Fruit fly (Drosophila melanogaster) whole organism, adult: ENCODE measurements around the gene RpS28a.

Source experiments
- CG11617 ChIP-seq: fragments of 200-800 bp; sonication (Bioruptor generic); optimal IDR thresholded peaks from 2 replicates; lab custom pipeline; 2017; ENCODE audit warnings: mild to moderate bottlenecking, missing biosample characterization, missing genetic modification reagents, missing genetic modification characterization
- CG12768 ChIP-seq: fragments of 200-800 bp; sonication (Bioruptor generic); optimal IDR thresholded peaks from 2 replicates; lab custom pipeline; 2017; ENCODE audit warnings: missing biosample characterization, missing genetic modification characterization, mild to moderate bottlenecking, moderate library complexity, missing genetic modification reagents
- CG14711 ChIP-seq: fragments of 200-800 bp; sonication (Bioruptor generic); optimal IDR thresholded peaks from 2 replicates; lab custom pipeline; 2018; ENCODE audit warnings: missing biosample characterization, mild to moderate bottlenecking, missing genetic modification characterization, moderate library complexity
- CG1620 ChIP-seq: fragments of 200-800 bp; sonication (Bioruptor generic); optimal IDR thresholded peaks from 2 replicates; lab custom pipeline; 2016; ENCODE audit warnings: missing biosample characterization, missing genetic modification characterization
- CG33017 ChIP-seq: fragments of 200-800 bp; sonication (Bioruptor generic); optimal IDR thresholded peaks from 2 replicates; lab custom pipeline; 2018; ENCODE audit warnings: missing biosample characterization, mild to moderate bottlenecking, missing genetic modification characterization, moderate library complexity
- CG5204 ChIP-seq: fragments of 200-800 bp; sonication (Bioruptor generic); optimal IDR thresholded peaks from 2 replicates; lab custom pipeline; 2016; ENCODE audit warnings: missing biosample characterization, missing genetic modification characterization
- CG7045 ChIP-seq: fragments of 200-800 bp; sonication (Bioruptor generic); optimal IDR thresholded peaks from 2 replicates; lab custom pipeline; 2017; ENCODE audit warnings: missing biosample characterization, mild to moderate bottlenecking, missing genetic modification characterization
- CG7101 ChIP-seq: fragments of 200-800 bp; sonication (Bioruptor generic); optimal IDR thresholded peaks from 2 replicates; lab custom pipeline; 2018; ENCODE audit warnings: missing biosample characterization, mild to moderate bottlenecking, missing genetic modification characterization, moderate library complexity
- Clk ChIP-seq: fragments of 200-800 bp; sonication (Bioruptor generic); optimal IDR thresholded peaks from 2 replicates; lab custom pipeline; 2017; ENCODE audit warnings: missing biosample characterization, missing genetic modification characterization
- Crg-1 ChIP-seq: fragments of 200-800 bp; sonication (Bioruptor generic); optimal IDR thresholded peaks from 2 replicates; lab custom pipeline; 2016; ENCODE audit warnings: missing biosample characterization, missing genetic modification characterization
- Hr96 ChIP-seq: fragments of 200-800 bp; sonication (Bioruptor generic); optimal IDR thresholded peaks from 2 replicates; lab custom pipeline; 2016; ENCODE audit warnings: missing biosample characterization, missing genetic modification characterization
- Mnt ChIP-seq: fragments of 200-800 bp; sonication (Bioruptor generic); optimal IDR thresholded peaks from 2 replicates; lab custom pipeline; 2016; ENCODE audit warnings: missing biosample characterization, mild to moderate bottlenecking, missing genetic modification characterization
- bab1 ChIP-seq: fragments of 200-800 bp; sonication (Bioruptor generic); optimal IDR thresholded peaks from 3 replicates; lab custom pipeline; 2019; ENCODE audit warnings: missing biosample characterization, mild to moderate bottlenecking, missing genetic modification characterization, moderate library complexity
- cic ChIP-seq: fragments of 200-800 bp; sonication (Bioruptor generic); optimal IDR thresholded peaks from 2 replicates; lab custom pipeline; 2017; ENCODE audit warnings: missing biosample characterization, mild to moderate bottlenecking, missing genetic modification characterization, moderate library complexity
- cnc ChIP-seq, 2 experiments: fragments of >200 bp; optimal IDR thresholded peaks; 2 replicates each; lab custom pipeline; 2017
- kay ChIP-seq: fragments of 200-800 bp; sonication (Bioruptor generic); peaks from one replicate; lab custom pipeline; 2016; ENCODE audit warnings: missing biosample characterization, missing genetic modification characterization, borderline replicate concordance
- ovo ChIP-seq: fragments of 200-800 bp; sonication (Bioruptor generic); optimal IDR thresholded peaks from 2 replicates; lab custom pipeline; 2016; ENCODE audit warnings: missing biosample characterization, missing genetic modification characterization
- pad ChIP-seq: fragments of 200-800 bp; sonication (Bioruptor generic); optimal IDR thresholded peaks from 3 replicates; lab custom pipeline; 2017; ENCODE audit warnings: missing biosample characterization, missing genetic modification characterization, mild to moderate bottlenecking, moderate library complexity, missing genetic modification reagents
- tj ChIP-seq: fragments of 200-800 bp; sonication (Bioruptor generic); optimal IDR thresholded peaks from 3 replicates; lab custom pipeline; 2017; ENCODE audit warnings: missing biosample characterization, mild to moderate bottlenecking, missing genetic modification characterization, moderate library complexity
- toe ChIP-seq: fragments of 200-800 bp; sonication (Bioruptor generic); optimal IDR thresholded peaks from 2 replicates; lab custom pipeline; 2016; ENCODE audit warnings: missing biosample characterization, missing genetic modification characterization

The RpS28a gene

DNA sequence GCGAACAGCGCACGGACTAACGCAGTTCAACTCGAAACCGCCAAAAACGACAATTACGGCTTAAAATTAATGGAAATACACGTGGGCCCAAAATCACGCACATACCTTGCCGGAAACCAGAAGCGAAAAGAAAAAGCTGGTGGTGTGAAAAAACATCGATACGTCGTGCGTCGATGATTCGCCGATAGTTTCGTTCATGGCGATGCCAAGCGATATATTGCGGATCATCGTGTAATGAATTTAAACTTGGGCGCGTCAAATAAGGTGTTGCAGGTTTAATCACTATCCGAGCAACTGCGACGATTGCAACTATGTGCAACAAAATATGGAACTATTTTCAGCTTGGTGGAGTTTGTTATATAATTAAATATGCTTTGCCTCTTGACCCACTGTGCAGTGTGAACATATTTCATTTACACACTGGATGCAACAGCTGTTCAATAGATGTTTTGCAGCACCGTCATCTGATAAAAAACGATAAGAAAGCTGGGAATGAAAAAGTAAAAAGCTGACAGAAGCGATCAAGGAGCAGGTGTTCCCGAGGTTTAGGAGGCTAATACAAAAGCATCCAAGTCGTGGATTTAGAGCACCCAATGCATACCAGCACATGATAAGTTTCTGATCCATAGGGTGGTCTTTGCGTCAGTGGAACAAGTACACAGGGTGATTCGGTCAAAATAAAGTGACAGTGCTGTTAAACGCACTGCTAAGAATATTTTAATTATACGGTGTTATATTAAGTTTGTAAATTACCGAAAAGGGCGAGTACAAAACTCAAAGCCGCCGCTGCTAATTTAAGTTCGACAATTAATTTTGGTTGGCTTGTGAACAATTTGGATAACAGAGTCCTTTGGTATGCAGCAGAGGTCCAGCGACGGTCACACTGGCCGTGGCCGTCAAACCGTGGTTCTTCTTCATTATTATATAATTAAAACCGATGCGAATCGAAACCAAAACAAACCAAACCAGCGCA lies 23.9 kb upstream of the RpS28a start, which contains the start of the genes RpL32 and CG7943:
TSS of gene RpL32 (minus strand) at position 133 of the 973 bp plus-strand sequence.
TSS of gene CG7943 (plus strand) at position 442 of the 973 bp plus-strand sequence.
- TF ChIP-seq bab1 (GFP tag; lab: Kevin White, UChicago) (peak; percentile 97), CG1620 (GFP tag; lab: Kevin White, UChicago) (peak; percentile 96), CG7045 (GFP tag; lab: Kevin White, UChicago) (peak; percentile 93), Crg-1 (GFP tag; lab: Kevin White, UChicago) (peak; percentile 97), toe (GFP tag; lab: Kevin White, UChicago) (peak; percentile 98), pad (peak; percentile 86), CG7101 (peak; percentile 94), Clk (peak; percentile 91), CG5204 (GFP tag; lab: Kevin White, UChicago) (no peak), CG14711 (tag; lab: Kevin White, UChicago) (peak; percentile 85), CG11617 (GFP tag; lab: Kevin White, UChicago) (peak; percentile 97), cnc (optimal IDR thresholded peaks at IDR 0.05; lab: Kevin White, UChicago) (no peak), cic (GFP tag; lab: Kevin White, UChicago) (peak; percentile 62), Mnt (GFP tag; lab: Kevin White, UChicago) (peak; percentile 95), kay (no peak), Hr96 (peak; percentile 99), CG33017 (tag; lab: Kevin White, UChicago) (peak; percentile 87), ovo (GFP tag; lab: Kevin White, UChicago) (peak; percentile 96), tj (GFP tag; lab: Kevin White, UChicago) (peak; percentile 85), CG12768 (GFP tag; lab: Kevin White, UChicago) (peak; percentile 94)

DNA sequence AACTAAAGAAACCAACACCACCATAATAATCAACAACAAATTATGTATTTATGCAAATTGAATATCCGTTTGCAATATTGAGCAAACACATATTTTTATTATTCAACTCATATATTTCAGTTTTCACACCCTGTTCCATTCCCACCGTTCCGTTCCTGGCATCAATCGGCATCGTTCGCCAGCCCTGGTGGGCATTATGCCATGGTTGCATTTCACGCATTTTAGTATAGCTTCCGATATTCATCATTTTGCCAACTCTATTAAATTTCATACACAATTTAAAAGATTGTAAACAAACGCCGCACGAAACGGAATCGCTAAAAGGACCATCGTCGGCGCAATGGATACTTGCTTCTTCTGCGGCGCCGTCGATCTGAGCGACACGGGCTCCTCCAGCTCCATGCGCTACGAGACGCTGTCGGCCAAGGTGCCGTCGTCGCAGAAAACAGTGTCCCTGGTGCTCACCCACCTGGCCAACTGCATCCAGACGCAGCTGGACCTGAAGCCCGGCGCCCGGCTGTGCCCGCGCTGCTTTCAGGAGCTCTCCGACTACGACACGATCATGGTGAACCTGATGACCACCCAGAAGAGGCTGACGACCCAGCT lies 20.8 kb upstream of the RpS28a start, which contains the start of gene Sry-delta:
TSS of gene Sry-delta (plus strand) at position 203 of the 606 bp plus-strand sequence.
- TF ChIP-seq cnc (optimal IDR thresholded peaks at IDR 0.05; lab: Kevin White, UChicago) (no peak), ovo (GFP tag; lab: Kevin White, UChicago) (no peak), CG1620 (GFP tag; lab: Kevin White, UChicago) (peak; percentile 90), toe (GFP tag; lab: Kevin White, UChicago) (peak; percentile 87), CG12768 (GFP tag; lab: Kevin White, UChicago) (peak; percentile 65), CG11617 (GFP tag; lab: Kevin White, UChicago) (peak; percentile 73), bab1 (GFP tag; lab: Kevin White, UChicago) (peak; percentile 76), CG14711 (tag; lab: Kevin White, UChicago) (peak; percentile 60), Mnt (GFP tag; lab: Kevin White, UChicago) (peak; percentile 85), cic (GFP tag; lab: Kevin White, UChicago) (peak; percentile 45), CG7045 (GFP tag; lab: Kevin White, UChicago) (peak; percentile 73), Crg-1 (GFP tag; lab: Kevin White, UChicago) (peak; percentile 71), pad (peak; percentile 64), Clk (peak; percentile 59), tj (GFP tag; lab: Kevin White, UChicago) (peak; percentile 85), CG5204 (GFP tag; lab: Kevin White, UChicago) (no peak), CG7101 (peak; percentile 74), kay (no peak), Hr96 (peak; percentile 90), CG33017 (tag; lab: Kevin White, UChicago) (peak; percentile 61)

DNA sequence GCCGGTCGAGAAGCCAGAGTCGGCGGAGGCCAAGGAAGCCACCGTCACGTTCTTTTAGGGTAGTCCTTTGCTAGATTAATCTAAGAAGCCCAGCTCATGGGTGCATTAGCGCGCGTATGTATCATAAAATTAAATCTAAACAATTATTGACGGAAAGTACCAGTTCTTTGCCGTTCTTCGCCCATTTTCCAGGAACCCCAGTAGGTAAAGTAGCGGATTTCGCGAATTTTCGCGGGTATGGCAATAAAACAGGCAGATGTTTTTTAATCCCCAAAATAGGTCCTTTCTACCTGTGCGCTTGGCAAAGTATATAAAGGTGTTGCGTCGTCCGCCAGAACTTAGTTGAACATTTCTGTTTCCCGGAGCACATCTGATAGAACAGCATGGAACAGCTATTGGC lies 18.4 kb upstream of the RpS28a start:
- TF ChIP-seq tj (GFP tag; lab: Kevin White, UChicago) (no peak), ovo (GFP tag; lab: Kevin White, UChicago) (no peak), cnc (optimal IDR thresholded peaks at IDR 0.05; lab: Kevin White, UChicago) (no peak), Crg-1 (GFP tag; lab: Kevin White, UChicago) (no peak), CG33017 (tag; lab: Kevin White, UChicago) (no peak), CG1620 (GFP tag; lab: Kevin White, UChicago) (no peak), kay (no peak), pad (no peak), Mnt (GFP tag; lab: Kevin White, UChicago) (no peak), Clk (no peak), CG5204 (GFP tag; lab: Kevin White, UChicago) (no peak), CG7101 (no peak), CG12768 (GFP tag; lab: Kevin White, UChicago) (no peak), Hr96 (no peak), cic (GFP tag; lab: Kevin White, UChicago) (no peak), CG14711 (tag; lab: Kevin White, UChicago) (no peak), CG7045 (GFP tag; lab: Kevin White, UChicago) (no peak), toe (GFP tag; lab: Kevin White, UChicago) (no peak), bab1 (GFP tag; lab: Kevin White, UChicago) (no peak), CG11617 (GFP tag; lab: Kevin White, UChicago) (no peak)

DNA sequence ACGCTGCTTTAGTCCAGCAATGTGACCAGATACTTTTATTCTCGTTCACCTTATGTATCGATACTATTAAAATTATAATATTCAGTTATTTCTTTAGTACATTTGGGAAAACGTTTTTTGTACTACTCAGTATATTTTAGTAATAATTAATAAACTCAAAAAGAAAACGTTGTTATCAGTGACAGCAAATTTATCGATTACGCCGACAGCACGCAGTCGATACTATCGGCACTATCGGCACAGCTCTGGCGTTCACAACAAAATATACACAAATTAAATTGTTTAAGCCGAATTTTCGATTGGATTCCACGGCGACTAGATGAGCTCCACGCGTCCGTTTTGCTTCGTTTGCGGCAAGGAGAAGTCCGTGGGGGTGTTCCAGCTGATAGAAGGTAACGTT lies 17.0 kb upstream of the RpS28a start, which contains the start of the genes janA, Sry-alpha and Sry-beta:
TSS of gene janA (minus strand) at position 40 of the 400 bp plus-strand sequence.
TSS of gene Sry-alpha (plus strand) at position 226 of the 400 bp plus-strand sequence.
TSS of gene Sry-beta (plus strand) at position 226 of the 400 bp plus-strand sequence.
- TF ChIP-seq CG5204 (GFP tag; lab: Kevin White, UChicago) (no peak), Clk (no peak), Mnt (GFP tag; lab: Kevin White, UChicago) (peak; percentile 33), CG1620 (GFP tag; lab: Kevin White, UChicago) (peak; percentile 45), CG33017 (tag; lab: Kevin White, UChicago) (no peak), CG12768 (GFP tag; lab: Kevin White, UChicago) (no peak), kay (no peak), Hr96 (no peak), cnc (optimal IDR thresholded peaks at IDR 0.05; lab: Kevin White, UChicago) (no peak), CG7101 (peak; percentile 0), CG11617 (GFP tag; lab: Kevin White, UChicago) (peak; percentile 20), bab1 (GFP tag; lab: Kevin White, UChicago) (peak; percentile 65), pad (no peak), toe (GFP tag; lab: Kevin White, UChicago) (no peak), ovo (GFP tag; lab: Kevin White, UChicago) (no peak), CG14711 (tag; lab: Kevin White, UChicago) (peak; percentile 19), tj (GFP tag; lab: Kevin White, UChicago) (no peak), Crg-1 (GFP tag; lab: Kevin White, UChicago) (peak; percentile 45), cic (GFP tag; lab: Kevin White, UChicago) (no peak), CG7045 (GFP tag; lab: Kevin White, UChicago) (no peak)
